Worm (Caenorhabditis elegans) whole organism, L2 larva: Measurements from ENCODE around the gene C39E9.8.

ENCODE experiments used
- C34F6.9 ChIP-seq: fragments of 150-350 bp; optimal IDR thresholded peaks from 2 replicates; lab custom pipeline; 2014; ENCODE audit warnings: missing biosample characterization, missing genetic modification characterization
- R02D3.7 ChIP-seq: fragments of 150-350 bp; optimal IDR thresholded peaks from 2 replicates; lab custom pipeline; 2014; ENCODE audit warnings: missing biosample characterization, missing genetic modification characterization
- Y55F3AM.14 ChIP-seq: fragments of 200-800 bp; sonication (Bioruptor generic); optimal IDR thresholded peaks from 2 replicates; lab custom pipeline; 2018; ENCODE audit warnings: mild to moderate bottlenecking, missing genetic modification characterization, missing compliant biosample characterization
- ZK546.5 ChIP-seq: sonication (generic microtip); optimal IDR thresholded peaks from 2 replicates; lab custom pipeline; 2017; ENCODE audit warnings: missing biosample characterization, missing genetic modification characterization
- alr-1 ChIP-seq: fragments of 150-350 bp; optimal IDR thresholded peaks from 2 replicates; lab custom pipeline; 2014; ENCODE audit warnings: missing biosample characterization, missing genetic modification characterization
- aly-2 ChIP-seq: fragments of 150-350 bp; optimal IDR thresholded peaks from 2 replicates; lab custom pipeline; 2014; ENCODE audit warnings: missing biosample characterization, missing genetic modification characterization
- blmp-1 ChIP-seq: sonication (generic microtip); optimal IDR thresholded peaks from 2 replicates; lab custom pipeline; 2017; ENCODE audit warnings: missing genetic modification characterization, mild to moderate bottlenecking, missing compliant biosample characterization, antibody characterized with exemption, moderate library complexity; ENCODE audit not compliant: insufficient read depth
- ceh-16 ChIP-seq: fragments of 150-350 bp; optimal IDR thresholded peaks from 2 replicates; lab custom pipeline; 2014; ENCODE audit warnings: missing biosample characterization, missing genetic modification characterization
- crh-2 ChIP-seq: sonication (generic microtip); optimal IDR thresholded peaks from 2 replicates; lab custom pipeline; 2017; ENCODE audit warnings: missing biosample characterization, missing genetic modification characterization
- elt-3 ChIP-seq: sonication (generic microtip); optimal IDR thresholded peaks from 2 replicates; lab custom pipeline; 2017; ENCODE audit warnings: missing biosample characterization, missing genetic modification characterization
- gmeb-1 ChIP-seq: fragments of 150-350 bp; optimal IDR thresholded peaks from 2 replicates; lab custom pipeline; 2014; ENCODE audit warnings: missing biosample characterization, missing genetic modification characterization
- lin-11 ChIP-seq: fragments of 150-350 bp; sonication (generic microtip); optimal IDR thresholded peaks from 2 replicates; lab custom pipeline; 2014; ENCODE audit warnings: missing biosample characterization, missing genetic modification characterization, inconsistent platforms, mixed read lengths
- lin-13 ChIP-seq: fragments of 150-350 bp; optimal IDR thresholded peaks from 2 replicates; lab custom pipeline; 2014; ENCODE audit warnings: missing biosample characterization, missing genetic modification reagents, missing genetic modification characterization
- lsy-2 ChIP-seq, 2 experiments: fragments of 150-350 bp in 1 of 2; sonication (generic microtip) in 1 of 2; optimal IDR thresholded peaks; 2 replicates each; lab custom pipeline; 2014 to 2017; ENCODE audit warnings: missing biosample characterization in 2 of 2, missing genetic modification characterization in 2 of 2
- mab-5 ChIP-seq: fragments of 150-350 bp; optimal IDR thresholded peaks from 2 replicates; lab custom pipeline; 2014; ENCODE audit warnings: missing biosample characterization, missing genetic modification characterization
- mbf-1 ChIP-seq: sonication (generic microtip); optimal IDR thresholded peaks from 2 replicates; lab custom pipeline; 2017; ENCODE audit warnings: missing biosample characterization, missing genetic modification characterization
- mdl-1 ChIP-seq, 2 experiments: fragments of 150-350 bp in 1 of 2; sonication (generic microtip) in 1 of 2; optimal IDR thresholded peaks; 2 replicates each; lab custom pipeline; 2017; ENCODE audit warnings: missing biosample characterization in 2 of 2, missing genetic modification characterization in 2 of 2
- nhr-11 ChIP-seq: fragments of 150-350 bp; optimal IDR thresholded peaks from 2 replicates; lab custom pipeline; 2014; ENCODE audit warnings: missing biosample characterization, missing genetic modification characterization
- nhr-12 ChIP-seq: fragments of 150-350 bp; optimal IDR thresholded peaks from 2 replicates; lab custom pipeline; 2014; ENCODE audit warnings: missing biosample characterization, missing genetic modification characterization
- nhr-129 ChIP-seq: fragments of 150-350 bp; optimal IDR thresholded peaks from 2 replicates; lab custom pipeline; 2014; ENCODE audit warnings: missing biosample characterization, missing genetic modification characterization
- nhr-21 ChIP-seq: fragments of 150-350 bp; optimal IDR thresholded peaks from 2 replicates; lab custom pipeline; 2014; ENCODE audit warnings: missing biosample characterization, missing genetic modification characterization
- nhr-23 ChIP-seq: fragments of 150-350 bp; optimal IDR thresholded peaks from 2 replicates; lab custom pipeline; 2014; ENCODE audit warnings: missing biosample characterization, missing genetic modification reagents, missing genetic modification characterization
- nhr-25 ChIP-seq: fragments of 150-350 bp; sonication (generic microtip); optimal IDR thresholded peaks from 3 replicates; lab custom pipeline; 2014; ENCODE audit warnings: missing biosample characterization, missing genetic modification characterization
- nhr-6 ChIP-seq: fragments of 150-350 bp; optimal IDR thresholded peaks from 2 replicates; lab custom pipeline; 2014; ENCODE audit warnings: missing biosample characterization, missing genetic modification characterization
- peb-1 ChIP-seq: fragments of 150-350 bp; optimal IDR thresholded peaks from 2 replicates; lab custom pipeline; 2014; ENCODE audit warnings: missing biosample characterization, missing genetic modification characterization
- sem-4 ChIP-seq: fragments of 150-350 bp; optimal IDR thresholded peaks from 2 replicates; lab custom pipeline; 2014; ENCODE audit warnings: missing biosample characterization, missing genetic modification reagents, missing genetic modification characterization
- skn-1 ChIP-seq: sonication (generic microtip); optimal IDR thresholded peaks from 2 replicates; lab custom pipeline; 2017; ENCODE audit warnings: missing biosample characterization, missing genetic modification characterization
- sma-3 ChIP-seq: sonication (generic microtip); optimal IDR thresholded peaks from 2 replicates; lab custom pipeline; 2016; ENCODE audit warnings: missing genetic modification reagents, missing genetic modification characterization, missing compliant biosample characterization
- sma-9 ChIP-seq, 2 experiments: fragments of 150-350 bp in 1 of 2; sonication (generic microtip) in 1 of 2; optimal IDR thresholded peaks; 2 replicates each; lab custom pipeline; 2014 to 2016; ENCODE audit warnings: missing genetic modification characterization in 2 of 2, mild to moderate bottlenecking in 1 of 2, missing biosample characterization in 1 of 2, missing compliant biosample characterization in 1 of 2, missing genetic modification reagents in 1 of 2, moderate library complexity in 1 of 2
- snpc-4 ChIP-seq: fragments of 150-350 bp; optimal IDR thresholded peaks from 2 replicates; lab custom pipeline; 2014; ENCODE audit warnings: missing biosample characterization, missing genetic modification characterization
- unc-39 ChIP-seq: fragments of 150-350 bp; optimal IDR thresholded peaks from 2 replicates; lab custom pipeline; 2014; ENCODE audit warnings: missing biosample characterization, missing genetic modification characterization
- unc-55 ChIP-seq: fragments of 150-350 bp; sonication (generic microtip); optimal IDR thresholded peaks from 3 replicates; lab custom pipeline; 2014; ENCODE audit warnings: missing biosample characterization, missing genetic modification reagents, missing genetic modification characterization
- unc-62 ChIP-seq: fragments of 150-350 bp; optimal IDR thresholded peaks from 2 replicates; lab custom pipeline; 2014; ENCODE audit warnings: missing biosample characterization, missing genetic modification reagents, missing genetic modification characterization
- zag-1 ChIP-seq: fragments of 150-350 bp; optimal IDR thresholded peaks from 2 replicates; lab custom pipeline; 2014; ENCODE audit warnings: missing biosample characterization, missing genetic modification characterization
- ztf-11 ChIP-seq: sonication (generic microtip); optimal IDR thresholded peaks from 2 replicates; lab custom pipeline; 2017; ENCODE audit warnings: missing biosample characterization, missing genetic modification characterization

Gene C39E9.8

DNA sequence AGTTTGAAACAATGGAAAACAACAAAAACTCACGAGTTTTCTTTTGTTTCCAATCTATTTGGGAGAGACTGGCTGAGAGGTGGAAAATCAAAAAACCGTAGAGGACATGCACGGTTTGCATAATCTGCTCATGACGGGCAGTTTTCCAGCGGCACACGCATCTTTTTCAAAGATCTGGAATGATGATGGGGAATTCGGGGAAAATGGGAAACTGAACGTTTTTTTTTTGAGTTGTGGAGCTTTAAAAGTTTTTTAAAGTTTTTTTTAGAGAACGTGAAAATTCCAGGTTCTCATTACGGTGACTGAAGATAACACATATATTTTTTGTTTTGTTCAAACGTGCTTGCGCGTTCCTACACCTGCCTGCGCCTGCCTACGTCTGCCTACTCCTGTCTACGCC, 2.6 kb upstream of the C39E9.8 start, which contains the start of gene C39E9.7:
Gene C39E9.7 (minus strand): TSS at position 101 of the 400 bp plus-strand sequence.
- TF ChIP-seq aly-2: no peak
- no peak for TF ChIP-seq mbf-1 (tag; lab: Kevin White, UChicago)
- no peak for TF ChIP-seq nhr-11
- TF ChIP-seq skn-1 (tag; lab: Kevin White, UChicago): no peak
- TF ChIP-seq alr-1 (tag; lab: Kevin White, UChicago): no peak
- no peak for TF ChIP-seq nhr-6 (tag; lab: Kevin White, UChicago)
- TF ChIP-seq unc-39 (tag; lab: Kevin White, UChicago): no peak
- no peak for TF ChIP-seq nhr-12 (tag; lab: Kevin White, UChicago)
- TF ChIP-seq Y55F3AM.14 (GFP tag; lab: Kevin White, UChicago): no peak
- no peak for TF ChIP-seq mab-5 (tag; lab: Kevin White, UChicago)
- TF ChIP-seq peb-1 (tag; lab: Kevin White, UChicago): no peak
- TF ChIP-seq unc-62 (GFP tag; lab: Kevin White, UChicago): no peak
- no peak for TF ChIP-seq C34F6.9 (tag; lab: Kevin White, UChicago)
- TF ChIP-seq ceh-16: no peak
- no peak for TF ChIP-seq blmp-1
- no peak for TF ChIP-seq snpc-4 (tag; lab: Kevin White, UChicago)
- TF ChIP-seq ZK546.5: no peak
- no peak for TF ChIP-seq nhr-21

DNA sequence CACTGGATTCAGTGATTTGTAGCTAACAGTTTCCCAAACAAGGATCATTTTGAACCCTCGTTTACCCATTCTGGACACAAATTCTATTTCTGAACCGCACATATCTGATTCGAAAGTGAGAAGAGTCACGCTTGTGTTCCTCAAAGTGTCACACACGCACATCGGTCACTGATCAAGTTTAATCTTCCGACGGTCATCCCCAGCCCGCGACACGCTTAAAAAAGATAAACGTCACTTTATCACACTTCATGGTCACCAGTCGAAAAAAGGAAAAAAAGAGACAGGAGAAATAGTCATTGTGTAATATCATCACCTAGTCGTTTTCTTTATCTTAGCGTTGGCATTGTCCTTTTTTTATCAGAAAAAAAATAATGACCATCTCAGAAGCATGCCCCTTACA, 1.6 kb upstream of the C39E9.8 start:
- TF ChIP-seq ceh-16: no peak
- TF ChIP-seq mdl-1 (tag; optimal IDR thresholded peaks at IDR 0.05; lab: Kevin White, UChicago): peak in 1 of 2 experiments; percentile 29
- peak; percentile 86 for TF ChIP-seq nhr-21
- TF ChIP-seq lsy-2 (tag; optimal IDR thresholded peaks at IDR 0.05; lab: Kevin White, UChicago): no peak
- no peak for TF ChIP-seq elt-3
- TF ChIP-seq blmp-1: peak; percentile 72
- TF ChIP-seq sma-9 (GFP tag; optimal IDR thresholded peaks at IDR 0.05; lab: Kevin White, UChicago): peak; percentile 87
- TF ChIP-seq sma-9 (tag; optimal IDR thresholded peaks at IDR 0.05; lab: Kevin White, UChicago): no peak
- no peak for TF ChIP-seq peb-1 (tag; lab: Kevin White, UChicago)
- no peak for TF ChIP-seq unc-62 (GFP tag; lab: Kevin White, UChicago)
- TF ChIP-seq sem-4 (tag; lab: Kevin White, UChicago): no peak
- TF ChIP-seq nhr-129 (tag; lab: Kevin White, UChicago): peak; percentile 55
- no peak for TF ChIP-seq lin-13 (GFP tag; lab: Kevin White, UChicago)
- peak; percentile 49 for TF ChIP-seq sma-3 (GFP tag; lab: Kevin White, UChicago)
- peak; percentile 76 for TF ChIP-seq nhr-25 (tag; lab: Kevin White, UChicago)
- TF ChIP-seq nhr-11: no peak

DNA sequence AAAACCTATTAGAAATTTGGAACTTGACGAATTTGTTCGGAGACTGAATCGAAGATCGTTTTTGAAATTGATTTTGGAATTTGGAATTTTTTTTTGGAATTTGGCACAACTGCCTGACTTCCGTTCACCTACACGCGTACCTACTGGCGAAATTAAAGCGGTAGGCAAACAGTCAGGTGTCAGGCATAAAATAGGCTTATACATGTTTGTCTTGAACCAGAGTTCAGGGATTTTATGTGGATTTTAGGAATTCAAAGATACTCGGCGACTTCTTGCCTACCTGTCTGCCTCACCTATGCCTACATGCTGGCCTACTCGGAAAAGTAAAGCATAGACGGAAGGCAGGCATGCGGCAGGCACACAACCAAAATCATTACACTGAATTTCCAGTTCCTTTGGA, 904 bp upstream of the C39E9.8 start:
- TF ChIP-seq C34F6.9 (tag; lab: Kevin White, UChicago) (no peak), mdl-1 (tag; optimal IDR thresholded peaks at IDR 0.05; lab: Kevin White, UChicago) (no peak), zag-1 (no peak), unc-55 (GFP tag; lab: Kevin White, UChicago) (no peak), snpc-4 (tag; lab: Kevin White, UChicago) (no peak), ceh-16 (no peak)

DNA sequence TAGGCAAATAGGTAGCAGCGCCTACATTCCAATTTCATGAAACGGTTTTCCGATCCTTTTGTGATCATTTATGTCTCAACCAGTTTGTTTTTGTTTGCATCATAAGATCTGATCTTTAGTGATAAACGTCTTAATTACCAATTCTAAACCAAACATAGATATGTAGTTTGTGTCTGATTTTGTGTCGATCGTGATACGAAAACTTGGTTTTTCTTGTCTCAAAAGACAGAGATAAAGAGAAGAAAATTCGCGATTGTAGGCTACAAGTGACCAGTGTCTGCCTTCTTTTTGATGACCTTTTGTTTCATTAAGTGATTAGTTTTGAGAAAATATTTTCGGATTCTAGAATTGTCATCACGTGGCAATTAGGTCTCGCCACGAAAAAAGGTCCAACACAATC, 939 bp downstream of the C39E9.8 start:
- TF ChIP-seq nhr-11 (peak; percentile 35), sma-3 (GFP tag; lab: Kevin White, UChicago) (peak; percentile 36), skn-1 (tag; lab: Kevin White, UChicago) (no peak), nhr-25 (tag; lab: Kevin White, UChicago) (peak; percentile 66), unc-62 (GFP tag; lab: Kevin White, UChicago) (no peak), unc-55 (GFP tag; lab: Kevin White, UChicago) (no peak), ztf-11 (tag; lab: Kevin White, UChicago) (no peak), crh-2 (tag; lab: Kevin White, UChicago) (no peak), nhr-21 (peak; percentile 55), mbf-1 (tag; lab: Kevin White, UChicago) (no peak), lsy-2 (tag; optimal IDR thresholded peaks at IDR 0.05; lab: Kevin White, UChicago) (no peak), sma-9 (GFP tag; optimal IDR thresholded peaks at IDR 0.05; lab: Kevin White, UChicago) (no peak), sma-9 (tag; optimal IDR thresholded peaks at IDR 0.05; lab: Kevin White, UChicago) (no peak), nhr-129 (tag; lab: Kevin White, UChicago) (peak; percentile 98), R02D3.7 (tag; lab: Kevin White, UChicago) (no peak)

DNA sequence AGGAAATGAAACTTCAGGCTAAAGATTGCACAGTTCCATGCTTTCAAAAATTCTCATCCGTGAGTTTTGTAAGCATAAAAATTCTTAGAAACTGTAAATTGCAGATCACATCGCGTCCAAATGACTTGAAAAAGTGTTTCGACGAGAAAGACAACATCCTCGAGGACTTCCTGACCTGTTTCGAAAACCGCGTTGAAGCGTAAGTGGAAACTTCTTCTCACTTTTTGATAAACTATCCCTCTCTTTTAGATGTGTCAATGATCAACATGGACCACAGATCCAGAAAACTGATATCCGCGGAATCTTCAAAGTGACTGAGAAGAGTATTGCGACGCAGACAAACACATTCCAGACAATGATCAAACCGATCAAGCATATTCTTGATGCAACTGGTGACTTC, 1.6 kb downstream of the C39E9.8 start:
- TF ChIP-seq nhr-23 (tag; lab: Kevin White, UChicago) (no peak), ZK546.5 (no peak), nhr-129 (tag; lab: Kevin White, UChicago) (peak; percentile 19), lsy-2 (tag; optimal IDR thresholded peaks at IDR 0.05; lab: Kevin White, UChicago) (no peak), gmeb-1 (tag; lab: Kevin White, UChicago) (no peak), lin-11 (tag; lab: Kevin White, UChicago) (no peak)
- TF ChIP-seq, all 48 proteins: peak for 1
